Worm (Caenorhabditis elegans): ENCODE measurements around the gene F14H3.15.

Gene F14H3.15

DNA sequence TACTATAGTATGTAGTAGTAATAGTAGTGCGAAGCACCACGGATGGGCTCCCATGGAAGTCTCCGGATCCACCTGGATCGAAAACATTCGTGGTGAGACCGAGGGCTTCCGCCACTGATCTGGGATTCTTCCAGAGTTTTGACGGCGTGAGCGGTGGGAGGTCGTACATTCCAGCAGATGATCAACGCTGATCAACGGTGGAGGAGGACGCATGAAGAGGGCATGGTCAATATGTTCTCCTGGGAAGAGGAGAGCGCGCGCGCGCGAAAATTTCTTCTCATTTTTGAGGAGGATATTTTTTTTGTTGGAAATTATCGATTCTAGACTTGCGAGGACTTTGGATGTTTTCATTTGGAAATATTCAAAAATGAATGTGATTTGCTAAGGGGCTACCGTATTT lies 26.5 kb downstream of the F14H3.15 start:
- no peak for TF ChIP-seq pha-4 (tag; optimal IDR thresholded peaks at IDR 0.05)
- TF ChIP-seq elt-3 (tag; optimal IDR thresholded peaks at IDR 0.05) = no peak
- TF ChIP-seq ceh-83 (GFP tag; optimal IDR thresholded peaks at IDR 0.05) = no peak
- no peak for TF ChIP-seq bed-3 (GFP tag; optimal IDR thresholded peaks at IDR 0.05)
- no peak for TF ChIP-seq unc-39 (tag; optimal IDR thresholded peaks at IDR 0.05)
- no peak for TF ChIP-seq unc-62 (GFP tag; optimal IDR thresholded peaks at IDR 0.05)
- no peak for TF ChIP-seq lsy-2 (tag; optimal IDR thresholded peaks at IDR 0.05)
- no peak for TF ChIP-seq snpc-4 (tag; optimal IDR thresholded peaks at IDR 0.05)
- no peak for TF ChIP-seq sem-2 (GFP tag; optimal IDR thresholded peaks at IDR 0.05)
- no peak for TF ChIP-seq ztf-11 (tag; optimal IDR thresholded peaks at IDR 0.05)
- TF ChIP-seq lin-13 (tag; optimal IDR thresholded peaks at IDR 0.05) = no peak
- TF ChIP-seq mep-1 (tag; optimal IDR thresholded peaks at IDR 0.05) = no peak
- TF ChIP-seq ham-2 (GFP tag; optimal IDR thresholded peaks at IDR 0.05) = no peak
- TF ChIP-seq nhr-76 (tag; optimal IDR thresholded peaks at IDR 0.05) = no peak
- no peak for TF ChIP-seq hlh-1 (tag; optimal IDR thresholded peaks at IDR 0.05)
- no peak for TF ChIP-seq ceh-43 (GFP tag; optimal IDR thresholded peaks at IDR 0.05)
- TF ChIP-seq flh-1 (GFP tag; optimal IDR thresholded peaks at IDR 0.05) = no peak
- no peak for TF ChIP-seq nhr-28 (tag; optimal IDR thresholded peaks at IDR 0.05)

DNA sequence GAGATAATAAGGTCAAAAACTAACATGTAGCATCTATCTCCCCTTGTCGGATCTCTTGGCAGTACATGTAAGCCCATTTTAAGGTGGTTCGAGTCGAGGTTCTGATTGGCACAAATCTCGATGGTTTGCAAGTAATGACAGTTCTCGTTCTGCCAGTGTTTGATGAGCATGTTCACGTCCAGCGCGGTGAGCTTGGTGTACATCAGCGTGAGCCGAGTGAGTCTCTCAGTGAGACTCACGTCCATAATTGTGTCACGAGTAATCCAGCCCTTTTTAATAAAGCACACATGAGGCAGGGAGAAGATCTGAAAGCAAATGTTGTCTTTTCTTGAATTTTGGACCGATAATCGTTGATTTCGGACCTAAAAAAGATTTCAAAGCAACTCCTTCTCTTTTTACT lies 27.3 kb downstream of the F14H3.15 start, which contains the start of gene T10C6.16:
T10C6.16 (minus strand) TSS at position 245 of the 400 bp plus-strand sequence.
- TF ChIP-seq elt-1 (tag; optimal IDR thresholded peaks at IDR 0.05; ENCODE audit: borderline replicate concordance, insufficient read depth) (no peak), drap-1 (GFP tag; optimal IDR thresholded peaks at IDR 0.05) (no peak), nhr-76 (tag; optimal IDR thresholded peaks at IDR 0.05) (no peak), unc-120 (tag; optimal IDR thresholded peaks at IDR 0.05; ENCODE audit: poor library complexity, severe bottlenecking) (no peak), ceh-83 (GFP tag; optimal IDR thresholded peaks at IDR 0.05) (no peak), mep-1 (tag; optimal IDR thresholded peaks at IDR 0.05) (no peak)

DNA sequence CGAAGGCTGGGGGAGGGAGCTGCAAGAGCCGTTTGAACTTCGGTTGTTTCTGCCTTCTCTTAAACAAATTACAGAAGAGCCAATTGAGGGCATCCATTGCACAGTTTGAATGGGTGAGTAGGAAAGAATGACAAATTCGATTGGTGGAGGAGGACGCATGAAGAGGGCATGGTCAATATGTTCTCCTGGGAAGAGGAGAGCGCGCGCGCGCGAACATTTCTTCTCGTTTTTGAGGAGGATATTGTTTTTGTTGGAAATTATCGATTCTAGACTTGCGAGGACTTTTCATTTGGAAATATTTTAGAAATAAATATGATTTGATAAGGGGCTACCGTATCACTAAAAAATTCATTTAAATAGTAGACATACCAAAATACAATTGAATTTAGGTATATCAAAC lies 28.5 kb downstream of the F14H3.15 start, which contains the start of gene T10C6.7:
T10C6.7 (minus strand) TSS at position 143 of the 400 bp plus-strand sequence.
- TF ChIP-seq nhr-12 (tag; optimal IDR thresholded peaks at IDR 0.05) = no peak
- TF ChIP-seq mls-2 (tag; optimal IDR thresholded peaks at IDR 0.05) = no peak
- TF ChIP-seq tbx-8 (GFP tag; optimal IDR thresholded peaks at IDR 0.05) = no peak
- no peak for TF ChIP-seq unc-62 (GFP tag; optimal IDR thresholded peaks at IDR 0.05)
- TF ChIP-seq mab-5 (tag; optimal IDR thresholded peaks at IDR 0.05) = no peak
- TF ChIP-seq unc-39 (tag; optimal IDR thresholded peaks at IDR 0.05) = no peak
- TF ChIP-seq mep-1 (tag; optimal IDR thresholded peaks at IDR 0.05) = no peak
- TF ChIP-seq snpc-4 (tag; optimal IDR thresholded peaks at IDR 0.05) = no peak
- TF ChIP-seq flh-1 (GFP tag; optimal IDR thresholded peaks at IDR 0.05) = no peak
- no peak for TF ChIP-seq lin-13 (tag; optimal IDR thresholded peaks at IDR 0.05)
- TF ChIP-seq drap-1 (GFP tag; optimal IDR thresholded peaks at IDR 0.05) = no peak
- TF ChIP-seq lsy-2 (tag; optimal IDR thresholded peaks at IDR 0.05) = no peak

DNA sequence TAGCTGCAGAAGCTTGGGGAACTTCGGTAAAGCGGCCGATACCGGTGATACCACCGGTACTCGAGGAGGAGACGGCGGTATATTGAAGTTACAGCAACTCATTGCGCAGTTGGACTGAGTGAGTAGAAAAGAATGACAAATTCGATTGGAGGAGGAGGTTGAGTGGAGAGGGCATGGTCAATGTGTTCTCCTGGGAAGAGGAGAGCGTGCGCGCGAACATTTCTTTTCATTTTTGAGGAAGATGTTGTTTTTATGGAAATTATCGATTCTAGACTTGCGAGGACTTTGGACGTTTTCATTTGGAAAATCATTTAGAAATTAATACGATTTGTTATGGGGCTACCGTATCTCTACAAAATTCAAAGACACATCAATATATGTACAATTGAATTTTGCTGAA lies 30.8 kb downstream of the F14H3.15 start:
- TF ChIP-seq ces-1 (GFP tag; optimal IDR thresholded peaks at IDR 0.05) = no peak

DNA sequence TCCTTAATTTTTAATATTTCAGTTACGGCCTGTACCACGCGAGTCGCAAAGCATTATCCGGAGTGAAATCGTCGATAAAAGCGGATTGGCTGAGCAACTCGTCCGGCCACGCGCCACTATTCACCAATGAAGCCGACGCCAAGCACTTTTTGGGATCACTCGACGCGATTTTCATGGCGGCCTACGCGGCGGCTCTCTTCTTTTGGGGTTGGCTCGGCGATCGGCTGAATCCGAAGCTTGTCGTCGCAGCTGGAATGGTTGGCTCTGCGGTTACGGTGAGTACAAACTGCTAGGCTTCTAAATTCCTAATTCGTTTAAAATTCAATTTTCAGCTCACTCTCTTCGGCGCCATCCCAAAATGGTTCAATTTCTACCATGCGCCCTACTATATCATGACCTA lies 35.1 kb downstream of the F14H3.15 start:
- TF ChIP-seq lin-13 (tag; optimal IDR thresholded peaks at IDR 0.05) = no peak

DNA sequence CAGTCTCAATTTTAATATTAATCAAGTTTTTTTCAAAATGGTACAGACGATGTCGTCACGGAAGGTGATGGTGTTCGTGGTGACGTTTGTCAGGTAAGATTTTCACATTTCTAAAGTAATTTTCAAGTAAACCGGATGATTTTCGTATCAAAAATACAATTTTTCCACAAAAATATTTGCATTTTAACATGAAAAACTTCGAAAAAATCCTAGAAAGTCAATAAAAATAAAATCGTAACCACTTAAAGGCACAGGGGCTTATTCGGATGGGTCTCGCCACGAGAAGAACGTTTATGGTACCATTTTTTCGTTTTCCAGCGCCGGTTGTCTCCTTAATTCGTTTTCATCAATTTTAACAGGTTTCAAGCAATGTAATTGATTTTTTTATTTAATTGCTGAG lies 35.7 kb downstream of the F14H3.15 start, which contains the start of gene T10C6.6:
T10C6.6 (plus strand) TSS at position 27 of the 400 bp plus-strand sequence.
- TF ChIP-seq zip-8 (tag; optimal IDR thresholded peaks at IDR 0.05) = no peak
- no peak for TF ChIP-seq lin-32 (GFP tag; optimal IDR thresholded peaks at IDR 0.05)
- TF ChIP-seq nhr-76 (tag; optimal IDR thresholded peaks at IDR 0.05) = no peak
- TF ChIP-seq snpc-4 (tag; optimal IDR thresholded peaks at IDR 0.05) = no peak
- TF ChIP-seq sem-2 (GFP tag; optimal IDR thresholded peaks at IDR 0.05) = no peak
- no peak for TF ChIP-seq nhr-2 (tag; optimal IDR thresholded peaks at IDR 0.05)
- TF ChIP-seq unc-39 (tag; optimal IDR thresholded peaks at IDR 0.05) = no peak
- TF ChIP-seq ztf-11 (tag; optimal IDR thresholded peaks at IDR 0.05) = no peak
- no peak for TF ChIP-seq elt-1 (tag; optimal IDR thresholded peaks at IDR 0.05; ENCODE audit: borderline replicate concordance, insufficient read depth)
- no peak for TF ChIP-seq nhr-237 (tag; optimal IDR thresholded peaks at IDR 0.05)

Measured in whole organism, mixed stage, embryonic.